Worm (Caenorhabditis elegans): Measurements from ENCODE around the gene lin-29.

DNA sequence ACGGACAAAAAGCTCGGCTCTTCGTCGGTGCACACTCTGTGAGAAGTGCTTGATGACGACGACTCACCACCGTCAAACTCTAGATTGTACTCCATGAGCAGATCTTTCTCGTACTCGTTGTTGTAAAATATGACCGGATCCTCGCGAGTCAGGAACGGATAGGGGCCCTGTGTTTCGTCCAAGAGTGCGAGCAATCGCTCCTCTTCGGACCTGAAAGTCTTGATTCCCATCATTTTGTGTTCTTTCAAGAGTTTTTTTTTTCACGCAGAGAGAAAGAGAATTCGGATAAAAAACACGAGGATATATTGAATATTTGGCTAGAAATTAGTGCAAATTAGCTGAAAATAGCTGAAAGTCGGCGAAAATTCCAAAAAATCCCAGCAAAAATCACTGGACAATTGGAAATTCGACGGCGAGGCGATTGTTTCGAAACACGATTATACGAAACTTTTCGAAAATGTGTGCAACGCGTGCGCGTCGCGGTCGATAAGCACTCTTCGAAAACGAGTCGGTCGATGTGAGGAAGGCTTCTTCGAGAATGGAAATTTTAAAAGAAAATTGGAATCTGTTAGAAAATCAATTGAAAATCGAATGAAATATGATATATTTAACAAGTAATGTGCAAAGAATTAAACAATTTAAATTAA is 44.4 kb upstream of the lin-29 start, which contains the start of the genes ash-2 and Y17G7B.20:
- TF ChIP-seq aly-2 (tag; optimal IDR thresholded peaks at IDR 0.05) (no peak), Y116A8C.19 (tag; optimal IDR thresholded peaks at IDR 0.05; ENCODE audit: borderline replicate concordance) (no peak), sox-4 (tag; optimal IDR thresholded peaks at IDR 0.05) (no peak), lin-39 (tag; optimal IDR thresholded peaks at IDR 0.05) (no peak), C16A3.4 (tag; optimal IDR thresholded peaks at IDR 0.05) (no peak), nhr-28 (tag; optimal IDR thresholded peaks at IDR 0.05) (no peak)
